Worm (Caenorhabditis elegans): ENCODE results near the gene gpn-1.

DNA sequence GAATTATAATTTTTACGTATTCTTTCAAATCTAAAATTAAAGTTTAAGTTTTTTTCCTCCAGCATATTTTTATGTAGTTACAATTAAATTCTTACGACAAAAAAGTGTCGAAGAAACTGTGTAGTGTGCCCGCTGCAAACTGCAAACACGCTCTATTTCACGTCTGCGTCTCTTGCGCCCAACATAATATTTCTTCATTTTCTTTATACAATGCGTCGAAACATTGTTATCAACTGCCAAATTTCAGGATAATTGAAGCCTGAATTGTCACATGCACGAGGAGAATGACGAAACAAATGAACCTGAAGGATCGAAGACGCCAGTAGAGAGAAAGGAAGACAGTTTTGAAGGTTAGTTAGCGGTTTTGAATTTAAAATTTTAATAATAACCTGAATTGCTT lies 7.8 kb downstream of the gpn-1 start, which contains the start of gene C03H12.1:
- TF ChIP-seq him-1 (tag; optimal IDR thresholded peaks at IDR 0.05) (no peak), dao-5 (tag; optimal IDR thresholded peaks at IDR 0.05) (no peak), W03F9.2 (tag; optimal IDR thresholded peaks at IDR 0.05) (no peak)
